Worm (Caenorhabditis elegans): ENCODE results near the gene trpp-11.
A peak's percentile ranks its signal among the peaks of the same experiment; 100 is the strongest.

trpp-11 gene

ce11 chrIII:845485-845884 is 50.5 kb downstream of the trpp-11 start, which contains the start of gene K02F3.2 (continued):
- no peak for TF ChIP-seq F16B12.6 (tag; optimal IDR thresholded peaks at IDR 0.05)
- no peak for TF ChIP-seq hlh-17 (GFP tag; optimal IDR thresholded peaks at IDR 0.05; ENCODE audit: borderline replicate concordance)
- no peak for TF ChIP-seq unc-98 (GFP tag; IDR thresholded peaks at IDR 0.05)
- no peak for TF ChIP-seq hpl-2 (GFP tag; optimal IDR thresholded peaks at IDR 0.05)
- TF ChIP-seq dsc-1 (tag; optimal IDR thresholded peaks at IDR 0.05) = peak; percentile 29
- TF ChIP-seq mab-9 (GFP tag; IDR thresholded peaks at IDR 0.05) = no peak
- TF ChIP-seq zip-4 (GFP tag; optimal IDR thresholded peaks at IDR 0.05) = no peak
- peak; percentile 47 for TF ChIP-seq lir-3 (tag; optimal IDR thresholded peaks at IDR 0.05; ENCODE audit: poor library complexity)
- no peak for TF ChIP-seq pag-3 (tag; optimal IDR thresholded peaks at IDR 0.05; ENCODE audit: borderline replicate concordance, insufficient read depth)
- TF ChIP-seq dpl-1 (GFP tag; optimal IDR thresholded peaks at IDR 0.05) = peak; percentile 85 to 91 (median 89)
- peak in 1 of 3 experiments; percentile 25 for TF ChIP-seq ceh-82 (tag; optimal IDR thresholded peaks at IDR 0.05)
- no peak for TF ChIP-seq lin-14 (GFP tag; optimal IDR thresholded peaks at IDR 0.05)
- no peak for TF ChIP-seq snpc-4 (tag; optimal IDR thresholded peaks at IDR 0.05)
- TF ChIP-seq ceh-90 (tag; optimal IDR thresholded peaks at IDR 0.05) = peak; percentile 11
- TF ChIP-seq ceh-63 (GFP tag; optimal IDR thresholded peaks at IDR 0.05) = no peak
- no peak for TF ChIP-seq nhr-12 (tag; optimal IDR thresholded peaks at IDR 0.05)
- TF ChIP-seq ceh-8 (GFP tag; optimal IDR thresholded peaks at IDR 0.05) = no peak
- TF ChIP-seq elt-3 (tag; optimal IDR thresholded peaks at IDR 0.05) = peak in 2 of 6 experiments; percentile 32 to 84
- peak; percentile 73 for TF ChIP-seq nhr-90 (tag; optimal IDR thresholded peaks at IDR 0.05; ENCODE audit: poor library complexity)
- peak; percentile 70 for TF ChIP-seq nhr-71 (tag; optimal IDR thresholded peaks at IDR 0.05)
- TF ChIP-seq snu-23 (GFP tag; optimal IDR thresholded peaks at IDR 0.05) = peak; percentile 69
- TF ChIP-seq efl-3 (GFP tag; optimal IDR thresholded peaks at IDR 0.05) = no peak
- TF ChIP-seq lsy-2 (tag; optimal IDR thresholded peaks at IDR 0.05) = peak; percentile 40 to 70
- TF ChIP-seq unc-130 (tag; optimal IDR thresholded peaks at IDR 0.05) = peak; percentile 1
- TF ChIP-seq fkh-10 (GFP tag; optimal IDR thresholded peaks at IDR 0.05) = no peak
- peak; percentile 11 for TF ChIP-seq fos-1 (tag; optimal IDR thresholded peaks at IDR 0.05)
- TF ChIP-seq fkh-8 (tag; optimal IDR thresholded peaks at IDR 0.05) = peak; percentile 12
- TF ChIP-seq ztf-11 (tag; optimal IDR thresholded peaks at IDR 0.05) = no peak
- TF ChIP-seq efl-1 (optimal IDR thresholded peaks at IDR 0.05) = peak; percentile 90 to 94
- peak; percentile 93 to 99 for TF ChIP-seq efl-1 (GFP tag; optimal IDR thresholded peaks at IDR 0.05 in 1 of 2)
- no peak for TF ChIP-seq nhr-28 (tag; optimal IDR thresholded peaks at IDR 0.05)
- no peak for TF ChIP-seq ztf-4 (tag; optimal IDR thresholded peaks at IDR 0.05)

DNA sequence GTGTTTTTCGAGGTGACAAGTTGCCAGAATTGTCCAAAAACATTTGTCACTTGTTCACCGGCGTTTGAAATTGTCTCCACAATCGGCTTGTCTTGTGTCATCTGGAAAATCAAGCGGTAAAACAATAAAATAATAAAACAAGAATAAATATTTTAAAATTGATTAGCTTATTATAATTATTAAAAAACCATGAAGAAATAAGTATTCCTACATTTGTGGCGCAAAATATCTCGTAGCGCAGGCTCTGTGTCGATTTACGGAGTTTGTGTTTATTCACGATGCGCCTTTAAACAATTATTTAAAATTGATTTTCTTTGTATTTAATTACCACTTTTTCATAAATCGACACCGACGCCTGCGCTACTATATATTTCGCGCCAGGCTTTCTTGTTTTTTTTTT is 57.4 kb downstream of the trpp-11 start, which contains the start of gene moma-1:
Gene moma-1, minus strand, starts transcription at position 101 of the 400 bp plus-strand sequence.
- TF ChIP-seq isw-1 (GFP tag; IDR thresholded peaks at IDR 0.05) (no peak), nhr-90 (tag; optimal IDR thresholded peaks at IDR 0.05; ENCODE audit: poor library complexity) (peak; percentile 18), nhr-85 (tag) (peak; percentile 44), nhr-76 (tag; optimal IDR thresholded peaks at IDR 0.05) (no peak)

DNA sequence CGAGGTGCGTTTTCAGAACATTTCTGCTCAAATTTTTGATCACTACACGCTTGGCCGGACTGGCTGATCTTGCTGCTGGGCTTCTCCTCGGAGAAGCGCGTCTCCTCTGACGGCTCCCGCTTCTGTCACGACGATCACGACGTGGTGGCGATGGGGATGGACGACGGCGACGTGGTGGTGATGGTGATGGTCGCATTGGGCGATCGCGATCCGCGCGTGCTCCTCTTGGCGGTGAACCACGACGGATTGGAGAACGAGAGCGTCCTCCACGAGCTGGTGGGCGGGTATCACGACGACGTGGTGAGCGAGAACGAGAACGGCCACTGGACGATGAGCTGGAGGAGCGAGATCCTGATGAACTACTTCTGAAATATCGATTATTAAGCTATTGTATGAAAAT is 58.5 kb downstream of the trpp-11 start:
- no peak for TF ChIP-seq snu-23 (GFP tag; optimal IDR thresholded peaks at IDR 0.05)
- TF ChIP-seq nhr-71 (tag; optimal IDR thresholded peaks at IDR 0.05) = no peak
- no peak for TF ChIP-seq dpl-1 (GFP tag; optimal IDR thresholded peaks at IDR 0.05)
- TF ChIP-seq ceh-82 (tag; optimal IDR thresholded peaks at IDR 0.05) = no peak
- no peak for TF ChIP-seq fkh-4 (tag; optimal IDR thresholded peaks at IDR 0.05; ENCODE audit: borderline replicate concordance)
- TF ChIP-seq mep-1 (tag; optimal IDR thresholded peaks at IDR 0.05) = no peak
- TF ChIP-seq ceh-8 (GFP tag; optimal IDR thresholded peaks at IDR 0.05) = no peak
- no peak for TF ChIP-seq F16B12.6 (tag; optimal IDR thresholded peaks at IDR 0.05)

All from whole organism, L1 larva.